Worm (Caenorhabditis elegans) whole organism, L4 larva: ENCODE results near the gene F08G2.4.

Source experiments
- D1046.2 ChIP-seq: fragments of 200-800 bp; sonication (Bioruptor generic); IDR thresholded peaks from 2 replicates; pipeline ENCODE4 v1.3.6; 2022; ENCODE audit warnings: missing genetic modification characterization, missing compliant biosample characterization
- ces-1 ChIP-seq: fragments of 150-350 bp; sonication (generic microtip); optimal IDR thresholded peaks from 4 replicates; lab custom pipeline; 2014; ENCODE audit warnings: missing biosample characterization, missing genetic modification reagents, missing genetic modification characterization
- lin-39 ChIP-seq: fragments of 150-350 bp; optimal IDR thresholded peaks from 2 replicates; lab custom pipeline; 2014; ENCODE audit warnings: missing biosample characterization, missing genetic modification reagents, missing genetic modification characterization
- nhr-102 ChIP-seq: sonication (generic microtip); optimal IDR thresholded peaks from 2 replicates; lab custom pipeline; 2016; ENCODE audit warnings: mild to moderate bottlenecking, missing genetic modification characterization, moderate library complexity, missing compliant biosample characterization
- nhr-25 ChIP-seq: sonication (generic microtip); optimal IDR thresholded peaks from 2 replicates; lab custom pipeline; 2017; ENCODE audit warnings: missing genetic modification characterization, mild to moderate bottlenecking, missing compliant biosample characterization, antibody characterized with exemption, moderate library complexity, borderline replicate concordance; ENCODE audit not compliant: insufficient read depth
- nhr-28 ChIP-seq: fragments of 150-350 bp; optimal IDR thresholded peaks from 2 replicates; lab custom pipeline; 2014; ENCODE audit warnings: missing biosample characterization, missing genetic modification characterization
- nhr-48 ChIP-seq: sonication (generic microtip); optimal IDR thresholded peaks from 2 replicates; lab custom pipeline; 2016; ENCODE audit warnings: mild to moderate bottlenecking, missing genetic modification characterization, missing compliant biosample characterization
- nhr-76 ChIP-seq: fragments of 150-350 bp; optimal IDR thresholded peaks from 2 replicates; lab custom pipeline; 2014; ENCODE audit warnings: missing biosample characterization, missing genetic modification characterization
- nhr-77 ChIP-seq: fragments of 150-350 bp; optimal IDR thresholded peaks from 2 replicates; lab custom pipeline; 2014; ENCODE audit warnings: missing biosample characterization, missing genetic modification characterization
- pha-4 ChIP-seq, 2 experiments: fragments of 150-350 bp in 1 of 2; fragments of 200-800 bp in 1 of 2; sonication (Bioruptor generic) in 1 of 2; IDR thresholded peaks in 1 of 2; optimal IDR thresholded peaks in 1 of 2; 2 replicates each; pipeline versions ENCODE4 v1.3.6 to Lab custom; 2014 to 2022; ENCODE audit warnings: missing genetic modification characterization in 2 of 2, missing genetic modification reagents in 2 of 2, missing biosample characterization in 1 of 2, missing compliant biosample characterization in 1 of 2
- skn-1 ChIP-seq: fragments of 150-350 bp; optimal IDR thresholded peaks from 2 replicates; lab custom pipeline; 2014; ENCODE audit warnings: missing biosample characterization, missing genetic modification characterization
- unc-39 ChIP-seq: sonication (generic microtip); optimal IDR thresholded peaks from 2 replicates; lab custom pipeline; 2017; ENCODE audit warnings: missing biosample characterization, missing genetic modification characterization
- ztf-11 ChIP-seq: fragments of 150-350 bp; optimal IDR thresholded peaks from 2 replicates; lab custom pipeline; 2014; ENCODE audit warnings: missing biosample characterization, missing genetic modification characterization

DNA sequence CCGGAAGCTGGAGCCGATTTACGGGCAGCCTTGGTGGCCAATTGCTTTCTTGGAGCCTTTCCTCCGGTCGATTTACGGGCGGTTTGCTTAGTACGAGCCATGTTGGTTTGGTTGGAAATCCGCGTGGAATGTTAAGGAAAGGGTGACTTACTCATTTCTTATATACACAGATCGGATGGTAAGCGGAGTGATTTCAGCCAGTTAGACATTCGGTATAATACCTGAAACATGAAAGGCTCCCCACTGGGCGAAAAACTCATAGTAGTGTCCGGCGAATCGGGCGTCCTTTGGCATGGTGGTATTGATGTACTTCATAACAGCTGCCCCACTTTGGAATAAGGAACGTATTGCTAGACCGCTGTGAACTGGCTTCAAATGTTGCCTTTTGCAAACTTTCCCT lies 1.8 kb upstream of the F08G2.4 start, which contains the start of gene his-42:
- TF ChIP-seq nhr-76 (tag; lab: Kevin White, UChicago): no peak
- TF ChIP-seq ztf-11 (tag; lab: Kevin White, UChicago): no peak
- no peak for TF ChIP-seq D1046.2 (GFP tag; lab: Robert Waterston, UW)
- no peak for TF ChIP-seq nhr-77
- TF ChIP-seq pha-4 (GFP tag; IDR thresholded peaks at IDR 0.05; lab: Robert Waterston, UW): no peak
- TF ChIP-seq pha-4 (tag; optimal IDR thresholded peaks at IDR 0.05; lab: Kevin White, UChicago): no peak
- TF ChIP-seq nhr-25: no peak
- no peak for TF ChIP-seq unc-39 (tag; lab: Kevin White, UChicago)
- no peak for TF ChIP-seq nhr-28 (tag; lab: Kevin White, UChicago)
- TF ChIP-seq skn-1: no peak
- TF ChIP-seq ces-1 (GFP tag; lab: Kevin White, UChicago): no peak
- no peak for TF ChIP-seq nhr-102
- no peak for TF ChIP-seq lin-39 (tag; lab: Kevin White, UChicago)
- TF ChIP-seq nhr-48 (tag; lab: Kevin White, UChicago): no peak
